Fruit fly (Drosophila melanogaster) Kc167 (cell line): Measurements from ENCODE around the gene ovo.

Experiments used
- Sin3A ChIP-seq: fragments of >200 bp; optimal IDR thresholded peaks from 2 replicates; lab custom pipeline; 2018; ENCODE audit warnings: missing external identifiers
- ttk ChIP-seq: sonication (Bioruptor generic); optimal IDR thresholded peaks from 2 replicates; lab custom pipeline; 2017; ENCODE audit warnings: missing external identifiers

DNA sequence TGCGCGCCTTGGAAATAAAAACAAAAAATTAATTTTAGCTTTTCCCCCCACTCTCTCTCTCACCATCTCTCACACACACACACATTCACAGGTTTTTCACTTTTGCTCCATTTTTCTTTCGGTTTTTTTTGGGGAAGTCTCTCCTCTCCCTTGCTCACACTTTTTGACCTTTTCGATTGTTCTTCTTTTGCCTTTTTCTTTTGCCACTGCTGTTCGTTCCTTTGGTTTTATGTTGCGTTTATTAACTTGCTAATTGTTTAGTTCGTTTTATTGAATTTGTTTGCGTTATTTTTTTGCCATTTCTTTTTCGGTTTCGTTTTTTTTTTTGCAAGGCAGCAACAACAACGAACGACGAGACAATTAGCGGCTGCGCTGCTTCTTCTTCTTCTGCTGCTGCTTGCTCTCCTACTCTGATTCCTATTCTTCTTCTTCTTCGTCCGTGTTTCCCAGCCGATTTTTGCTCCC lies 34.3 kb downstream of the ovo start:
- TF ChIP-seq Sin3A (lab: Kevin White, UChicago) (no peak), ttk (lab: Kevin White, UChicago) (no peak)
